Worm (Caenorhabditis elegans) whole organism, young adult: Measurements from ENCODE around the gene col-113.

ENCODE experiments used
- gei-17 ChIP-seq: fragments of 200-800 bp; sonication (Bioruptor generic); optimal IDR thresholded peaks from 2 replicates; lab custom pipeline; 2018; ENCODE audit warnings: mild to moderate bottlenecking, missing genetic modification characterization, missing compliant biosample characterization
- lin-35 ChIP-seq, 3 experiments: fragments of 150-350 bp in 2 of 3; sonication (generic microtip) in 1 of 3; optimal IDR thresholded peaks; 2 replicates each; lab custom pipeline; 2014 to 2018; ENCODE audit warnings: missing biosample characterization in 3 of 3, missing genetic modification characterization in 3 of 3, missing genetic modification reagents in 3 of 3
- nfya-1 ChIP-seq: sonication (generic microtip); optimal IDR thresholded peaks from 2 replicates; lab custom pipeline; 2017; ENCODE audit warnings: antibody characterized with exemption, missing compliant biosample characterization, missing genetic modification characterization, borderline replicate concordance; ENCODE audit not compliant: insufficient read depth
- snpc-4 ChIP-seq, 5 experiments: fragments of 150-350 bp in 1 of 5; sonication (generic microtip) in 4 of 5; optimal IDR thresholded peaks; 2 replicates each; lab custom pipeline; 2014 to 2018; ENCODE audit warnings: missing genetic modification characterization in 5 of 5, missing biosample characterization in 3 of 5, antibody characterized with exemption in 2 of 5, mild to moderate bottlenecking in 2 of 5, missing compliant biosample characterization in 2 of 5, missing genotype in 2 of 5, moderate library complexity in 2 of 5, missing genetic modification reagents in 1 of 5
- unc-130 ChIP-seq: sonication (generic microtip); optimal IDR thresholded peaks from 2 replicates; lab custom pipeline; 2016; ENCODE audit warnings: missing genetic modification reagents, missing genetic modification characterization, missing compliant biosample characterization

DNA sequence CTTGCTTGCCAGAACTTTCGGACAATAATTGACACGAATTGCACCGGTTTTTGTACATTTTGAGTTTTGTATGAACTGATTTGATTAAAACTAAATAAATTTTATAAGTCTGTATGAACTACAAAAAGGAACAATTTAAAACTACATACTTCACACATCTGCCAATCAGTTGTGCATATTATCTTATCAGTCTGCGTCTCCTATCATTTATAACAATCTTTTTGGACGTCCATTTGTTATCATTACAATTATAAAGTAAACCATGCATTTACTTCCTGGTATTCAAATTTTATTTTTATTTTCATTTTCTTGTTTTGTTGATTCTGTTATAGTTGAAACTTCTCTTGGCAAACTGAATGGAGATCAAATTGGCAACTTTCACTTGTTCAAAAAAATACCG lies 28.0 kb upstream of the col-113 start, which contains the start of gene cest-10:
- no peak for TF ChIP-seq nfya-1 (tag; lab: Kevin White, UChicago)
- no peak for TF ChIP-seq snpc-4 (GFP tag; optimal IDR thresholded peaks at IDR 0.05; lab: Kevin White, UChicago)
- no peak for TF ChIP-seq snpc-4 (tag; optimal IDR thresholded peaks at IDR 0.05; lab: Kevin White, UChicago)
- TF ChIP-seq lin-35 (GFP tag; optimal IDR thresholded peaks at IDR 0.05; lab: Kevin White, UChicago), result no peak
- no peak for TF ChIP-seq gei-17 (GFP tag; lab: Kevin White, UChicago)
- no peak for TF ChIP-seq unc-130 (GFP tag; lab: Kevin White, UChicago)
